Fruit fly (Drosophila melanogaster): ENCODE data around the gene Secp43.

The Secp43 gene

DNA sequence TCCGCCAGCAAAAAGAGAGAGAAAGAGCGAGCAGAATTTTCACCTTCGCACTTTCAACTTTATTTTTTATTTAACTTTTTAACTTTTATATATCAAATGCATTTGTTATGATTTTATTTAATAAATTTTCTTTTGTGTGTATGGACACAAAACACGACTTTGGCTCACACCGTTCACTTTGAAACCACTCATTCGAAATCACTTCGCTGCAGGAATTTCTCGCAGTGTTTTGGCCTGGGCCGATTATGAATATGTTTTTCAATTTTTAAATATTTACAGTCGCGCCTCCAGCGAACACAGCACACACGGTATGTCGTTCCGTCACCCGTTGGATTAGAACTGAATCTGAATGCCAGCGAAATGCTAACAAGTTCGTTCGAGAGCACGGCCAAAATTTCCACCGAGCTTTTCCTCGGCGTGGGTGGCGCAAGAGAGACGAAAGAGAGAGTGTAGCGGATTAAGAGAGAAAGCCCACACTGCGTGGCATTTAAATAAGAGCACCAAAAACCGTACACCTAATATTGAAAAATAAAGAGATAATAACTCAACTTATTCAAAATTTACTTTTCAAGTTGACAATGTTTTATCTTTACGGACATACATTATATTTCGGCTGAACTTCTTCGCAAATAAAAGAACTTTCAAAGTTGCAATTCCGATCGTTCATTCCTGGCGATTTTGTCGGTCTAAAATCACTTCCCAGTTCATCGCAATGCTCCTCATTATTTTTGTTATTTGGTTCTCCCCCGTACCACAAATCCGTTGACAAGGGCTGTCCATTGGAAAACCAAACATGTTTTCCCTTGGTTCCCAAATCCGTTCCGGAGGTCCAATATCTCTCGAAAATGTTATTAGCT, 13.1 kb downstream of the Secp43 start, which contains the start of gene CG15431:
Gene CG15431 (minus strand): TSS at position 402 of the 857 bp plus-strand sequence.
- no peak for TF ChIP-seq CG17801 (GFP tag; optimal IDR thresholded peaks at IDR 0.05; ENCODE audit: partially characterized antibody)

DNA sequence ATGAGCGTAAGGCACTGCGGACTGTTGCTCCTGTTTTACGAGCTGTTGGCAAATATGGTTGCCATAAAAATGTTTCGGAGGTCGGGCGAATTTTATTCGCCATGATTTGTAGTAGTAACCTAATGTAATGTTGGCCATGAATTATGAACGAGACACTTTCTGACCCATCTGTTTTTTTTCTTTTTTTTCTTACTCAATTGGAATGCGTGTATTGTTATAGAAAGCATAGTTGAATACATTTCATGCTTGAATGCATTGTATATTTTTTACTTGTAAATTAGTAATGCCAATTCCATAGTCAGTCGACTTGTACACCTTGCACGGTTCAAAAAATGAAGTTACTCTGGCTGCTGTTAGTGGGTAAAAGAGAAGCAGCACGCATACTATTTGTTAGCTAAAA, 16.8 kb downstream of the Secp43 start, which contains the start of gene CG43056:
Gene CG43056 (plus strand): TSS at position 301 of the 400 bp plus-strand sequence.
- TF ChIP-seq CG17801 (GFP tag; optimal IDR thresholded peaks at IDR 0.05; ENCODE audit: partially characterized antibody): no peak

DNA sequence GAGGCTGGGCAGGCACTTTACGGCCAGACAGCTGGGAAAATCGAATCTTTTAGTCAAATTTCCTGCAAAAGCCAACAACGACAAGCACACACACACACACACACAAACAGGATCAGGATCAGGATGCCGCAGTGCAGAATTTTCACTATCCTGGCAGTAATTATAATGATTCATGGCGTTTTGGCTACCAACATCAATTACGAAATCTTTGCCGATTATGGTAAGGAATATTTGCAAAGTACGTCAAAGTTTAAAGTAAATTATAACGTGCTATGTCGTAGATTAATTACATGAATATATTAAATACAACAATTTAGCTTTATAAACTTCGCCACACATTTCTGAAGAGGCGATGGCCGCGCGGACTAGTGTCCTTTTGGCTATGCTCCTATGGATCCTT, 20.6 kb downstream of the Secp43 start, which contains the start of the genes CG34177 and CG34178:
Gene CG34177 (plus strand): TSS at position 301 of the 400 bp plus-strand sequence.
Gene CG34178 (plus strand): TSS at position 301 of the 400 bp plus-strand sequence.
- no peak for TF ChIP-seq CG17801 (GFP tag; optimal IDR thresholded peaks at IDR 0.05; ENCODE audit: partially characterized antibody)

DNA sequence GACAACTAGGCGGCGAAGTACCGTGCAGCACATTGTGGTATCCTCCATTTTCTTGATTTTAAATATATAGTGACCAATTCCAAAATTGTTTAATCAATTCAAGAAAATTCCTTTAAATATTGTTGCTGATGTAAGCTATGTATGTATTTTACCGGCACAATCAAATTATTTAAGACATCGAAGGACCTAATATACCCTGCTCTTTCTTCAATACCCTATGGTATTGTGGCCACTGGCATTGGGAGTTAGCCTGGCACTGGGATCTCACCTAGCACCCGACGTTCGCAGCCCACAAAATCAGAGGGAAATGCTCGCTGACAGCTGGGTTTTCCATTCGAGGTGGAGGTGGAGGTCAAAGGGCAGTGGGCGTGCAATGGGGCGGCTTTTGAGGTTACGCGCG, 32.1 kb downstream of the Secp43 start:
- TF ChIP-seq CG17801 (GFP tag; optimal IDR thresholded peaks at IDR 0.05; ENCODE audit: partially characterized antibody): no peak

DNA sequence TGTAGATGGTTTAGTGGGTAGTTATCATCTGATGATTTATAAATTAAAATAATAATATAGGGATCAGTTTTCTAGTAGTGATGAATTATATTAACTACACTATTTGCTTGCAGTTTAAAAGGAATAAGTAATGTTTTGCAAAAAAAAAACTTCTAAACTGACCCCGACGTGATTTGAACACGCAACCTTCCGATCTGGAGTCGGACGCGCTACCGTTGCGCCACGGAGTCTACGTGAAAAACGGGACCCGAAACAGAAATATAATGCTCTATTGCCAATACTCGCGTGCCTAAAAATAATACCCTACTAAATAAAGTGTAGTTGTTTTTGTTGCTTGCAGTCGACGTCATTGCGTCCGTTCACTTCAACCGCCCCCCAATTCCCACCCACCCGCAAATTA, 35.4 kb downstream of the Secp43 start:
- no peak for TF ChIP-seq CG17801 (GFP tag; optimal IDR thresholded peaks at IDR 0.05; ENCODE audit: partially characterized antibody)

DNA sequence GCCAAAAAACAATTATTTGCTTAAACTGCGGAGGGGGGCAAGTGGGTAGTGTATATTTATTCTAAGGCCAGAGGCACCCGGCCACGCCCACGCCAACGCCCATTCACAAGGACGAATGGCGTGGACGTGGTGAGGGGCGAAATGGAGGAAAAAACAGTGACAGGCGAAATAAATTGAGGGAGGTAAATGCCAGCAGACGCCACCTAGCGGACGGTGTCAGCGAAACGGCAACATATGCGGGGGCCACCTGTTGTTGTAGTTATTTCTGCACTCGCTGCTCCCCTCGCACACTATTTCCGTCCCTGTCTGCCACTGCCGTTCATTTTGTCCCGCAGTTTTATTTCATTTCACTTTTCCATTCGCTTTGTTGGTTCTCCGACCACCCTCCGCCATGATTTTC, 36.3 kb downstream of the Secp43 start:
- no peak for TF ChIP-seq CG17801 (GFP tag; optimal IDR thresholded peaks at IDR 0.05; ENCODE audit: partially characterized antibody)

DNA sequence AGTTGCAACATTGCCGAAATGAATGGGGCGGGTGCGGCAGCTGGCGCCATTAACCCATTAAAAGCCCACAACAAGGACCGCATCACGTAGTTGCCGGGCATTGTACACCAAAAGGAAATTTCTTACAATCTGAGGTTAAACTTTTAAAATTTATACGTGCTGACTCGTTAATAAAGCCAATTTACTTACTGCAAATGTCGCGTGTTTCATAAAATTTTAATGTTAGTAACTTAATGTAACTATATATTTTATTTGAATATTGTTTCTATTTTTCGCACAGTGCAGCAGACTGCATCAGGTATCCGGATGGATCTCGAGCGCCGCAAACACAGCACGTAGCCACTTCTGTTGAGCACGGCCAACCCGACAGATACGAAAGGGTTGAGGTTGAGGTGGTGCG, 37.4 kb downstream of the Secp43 start:
- no peak for TF ChIP-seq CG17801 (GFP tag; optimal IDR thresholded peaks at IDR 0.05; ENCODE audit: partially characterized antibody)

DNA sequence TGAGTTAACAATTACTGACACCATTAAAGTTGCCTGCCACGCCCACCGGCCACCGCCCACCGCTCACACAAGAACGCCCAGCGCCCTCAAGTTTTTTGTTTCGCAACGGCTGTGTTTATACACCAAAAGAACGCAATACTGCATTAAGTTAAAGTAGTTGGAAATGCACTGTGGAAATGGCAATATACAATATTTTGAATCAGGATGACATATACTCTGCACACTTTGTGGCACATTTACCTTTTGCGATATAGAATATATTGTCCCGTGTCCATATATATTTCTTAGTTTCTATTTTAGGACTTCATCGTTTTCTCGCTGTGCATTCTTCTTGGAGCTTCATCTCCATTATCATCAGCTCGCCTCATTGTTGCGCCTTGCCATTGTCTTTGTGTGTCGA, 38.2 kb downstream of the Secp43 start:
- TF ChIP-seq CG17801 (GFP tag; optimal IDR thresholded peaks at IDR 0.05; ENCODE audit: partially characterized antibody): no peak

DNA sequence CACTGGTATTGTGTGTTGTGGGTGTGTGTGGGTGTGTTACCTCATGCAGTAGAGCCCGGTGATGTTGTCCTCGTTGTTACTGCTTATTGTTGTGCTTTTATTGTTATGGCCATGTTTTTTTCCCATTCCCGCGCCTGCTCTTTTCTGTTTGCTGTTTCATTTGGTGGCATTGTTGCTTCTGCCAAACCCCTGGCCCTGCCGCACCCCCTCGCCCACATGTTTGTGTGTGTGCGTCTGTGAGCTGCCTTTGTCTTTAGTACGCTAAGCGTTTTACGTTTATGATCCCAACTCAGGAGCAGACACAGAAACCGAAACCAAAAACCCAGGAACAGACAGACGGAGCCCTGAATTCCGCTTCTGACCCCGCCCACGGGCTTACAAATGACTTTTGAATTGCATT, 40.2 kb downstream of the Secp43 start:
- no peak for TF ChIP-seq CG17801 (GFP tag; optimal IDR thresholded peaks at IDR 0.05; ENCODE audit: partially characterized antibody)

DNA sequence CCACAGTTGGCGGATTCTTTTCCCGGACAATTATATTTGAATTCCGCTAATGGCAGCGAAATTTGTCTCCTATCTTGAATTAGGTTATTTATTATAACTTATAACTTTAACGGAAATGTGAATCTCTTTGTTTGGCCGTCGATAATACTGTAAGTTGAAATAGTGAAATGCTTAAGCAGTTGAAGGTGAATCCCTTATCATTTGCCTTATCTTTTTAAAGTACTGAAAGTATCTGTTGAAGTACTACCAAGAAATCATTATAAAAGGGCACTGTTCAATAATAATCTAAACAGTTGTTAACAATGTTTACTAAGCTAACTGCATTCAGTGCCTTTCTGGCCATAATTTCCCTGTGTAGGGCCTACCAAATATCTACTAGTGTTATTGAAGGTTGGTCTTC, 43.4 kb downstream of the Secp43 start, which contains the start of gene CG43055:
Gene CG43055 (plus strand): TSS at position 301 of the 400 bp plus-strand sequence.
- TF ChIP-seq CG17801 (GFP tag; optimal IDR thresholded peaks at IDR 0.05; ENCODE audit: partially characterized antibody): no peak
